Worm (Caenorhabditis elegans) whole organism, dauer: ENCODE results near the gene ZK688.5.

ENCODE experiments used
- unc-62 ChIP-seq: sonication (generic microtip); optimal IDR thresholded peaks from 2 replicates; lab custom pipeline; 2017; ENCODE audit warnings: missing biosample characterization, missing genetic modification reagents, missing genetic modification characterization

Gene ZK688.5

DNA sequence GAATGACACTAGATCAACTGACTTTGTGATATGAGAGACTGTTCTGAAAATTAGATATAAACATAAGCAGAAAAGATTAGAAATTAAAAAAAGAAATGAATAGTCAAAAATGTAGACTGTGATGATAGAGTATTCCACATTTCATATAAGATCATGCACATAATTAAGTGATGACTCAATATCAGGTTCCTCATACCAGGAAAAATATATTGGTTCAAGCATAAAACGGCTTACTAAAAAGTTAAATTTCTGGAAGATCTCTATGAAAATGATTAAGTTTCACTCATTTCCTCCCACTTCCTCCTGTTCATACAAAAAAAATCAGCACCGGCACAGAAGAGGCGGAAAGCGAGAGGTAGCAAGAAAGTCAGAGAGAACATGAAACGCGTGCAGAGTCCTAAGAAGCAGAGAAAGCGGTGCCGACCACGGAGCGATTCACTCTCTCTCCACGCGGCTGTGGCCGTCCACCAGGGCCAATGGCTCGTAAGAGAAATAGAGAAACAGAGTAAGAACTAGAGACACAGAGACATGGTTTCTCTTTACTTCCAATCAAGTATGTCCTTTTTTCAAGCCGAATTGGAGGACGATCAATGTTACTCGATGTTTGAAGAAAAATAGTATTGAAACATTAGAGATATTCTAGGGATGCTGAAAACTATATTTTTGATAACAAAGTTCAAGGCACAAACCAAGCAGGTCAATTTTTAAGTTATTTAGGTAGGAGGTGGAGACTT, at the start of gene ZK688.5, which contains the start of gene fahd-1:
TSS of gene ZK688.5 (minus strand) at position 51 of the 734 bp plus-strand sequence.
TSS of gene fahd-1 (plus strand) at position 684 of the 734 bp plus-strand sequence.
- no peak for TF ChIP-seq unc-62

- no peak for TF ChIP-seq unc-62
These were observed 49.4 kb upstream of the ZK688.5 start, which contains the start of gene C29E4.12 for ce11 chrIII:7940819-7941218. Gene C29E4.12 (plus strand): TSS chrIII:7941151.

ce11 chrIII:7937548-7937947, 46.1 kb upstream of the ZK688.5 start, which contains the start of gene C29E4.10:
Gene C29E4.10 (plus strand): TSS chrIII:7937848.
- TF ChIP-seq unc-62 = no peak

DNA sequence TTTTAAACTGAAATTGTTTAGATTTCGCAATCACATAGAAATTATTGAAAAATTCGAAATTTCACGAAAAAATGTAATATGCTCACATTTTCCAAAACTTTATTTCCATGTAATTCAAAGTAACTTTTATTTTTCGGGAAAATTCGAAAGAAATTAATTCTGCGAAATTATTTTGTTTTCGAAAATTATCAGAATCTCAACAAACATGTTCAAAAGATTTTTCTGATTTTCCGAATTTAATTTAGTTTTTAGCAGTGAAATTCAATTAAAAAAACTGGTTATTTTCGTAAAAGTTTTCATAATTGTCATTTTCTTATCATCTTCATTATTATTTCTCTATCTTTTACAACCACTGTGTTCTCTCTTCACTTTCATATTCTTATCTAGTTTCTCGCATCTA, 41.8 kb upstream of the ZK688.5 start, which contains the start of gene ran-2:
TSS of gene ran-2 (plus strand) at position 301 of the 400 bp plus-strand sequence.
- no peak for TF ChIP-seq unc-62

DNA sequence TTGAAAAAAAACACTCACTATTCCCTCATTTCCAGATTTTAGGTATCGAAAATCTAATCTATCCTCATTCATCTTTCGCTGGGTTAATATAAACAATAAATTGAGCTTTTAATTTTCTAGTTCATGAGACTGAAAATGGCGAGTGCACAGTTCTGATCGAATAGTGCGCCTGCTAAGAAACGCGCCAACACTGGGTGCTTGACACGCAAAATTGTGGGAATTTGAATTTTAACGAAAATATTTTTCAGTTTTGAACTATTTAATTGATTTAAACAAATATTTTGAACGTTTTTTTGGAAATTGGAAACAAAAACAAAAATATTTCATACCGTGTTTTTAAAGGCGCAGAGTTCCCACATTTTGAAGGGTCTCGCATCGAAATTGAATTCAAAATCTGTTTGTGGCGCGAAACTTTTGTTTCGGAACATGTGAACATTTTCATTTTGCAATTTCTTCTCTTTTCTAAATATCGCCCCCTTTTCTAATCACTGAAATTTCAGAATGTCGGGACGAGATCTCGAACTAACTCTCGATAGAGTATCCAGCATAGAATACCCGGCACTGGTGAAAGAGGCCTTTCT, 37.2 kb upstream of the ZK688.5 start, which contains the start of the genes C29E4.13 and npp-15:
TSS of gene C29E4.13 (minus strand) at position 169 of the 581 bp plus-strand sequence.
TSS of gene npp-15 (plus strand) at position 495 of the 581 bp plus-strand sequence.
- no peak for TF ChIP-seq unc-62

ce11 chrIII:7925968-7926367, 34.5 kb upstream of the ZK688.5 start:
- TF ChIP-seq unc-62 = no peak

DNA sequence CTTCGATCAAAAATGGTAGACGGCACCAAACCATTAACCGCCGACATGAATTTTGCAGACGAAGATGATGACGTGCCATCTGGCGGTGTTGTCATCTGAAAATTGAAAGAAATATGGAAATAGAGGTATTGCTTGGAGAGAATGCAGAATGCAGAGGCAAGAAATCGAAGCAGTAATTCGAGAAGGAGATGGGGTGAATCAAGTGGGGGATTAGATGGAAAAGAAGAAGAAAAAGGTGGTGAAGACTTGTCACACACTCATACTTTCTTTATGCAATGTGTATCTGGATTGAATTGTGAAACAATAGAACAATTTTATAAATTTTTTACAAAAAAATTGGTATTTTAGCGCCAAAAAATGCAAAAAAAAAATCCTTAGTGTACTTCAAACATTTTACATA, 33.4 kb upstream of the ZK688.5 start, which contains the start of gene tag-250:
TSS of gene tag-250 (minus strand) at position 101 of the 400 bp plus-strand sequence.
- TF ChIP-seq unc-62 = no peak

- TF ChIP-seq unc-62 = no peak
These were observed 30.8 kb upstream of the ZK688.5 start, which contains the start of gene C29E4.17 for ce11 chrIII:7922207-7922606. Gene C29E4.17 (plus strand): TSS chrIII:7922507.

DNA sequence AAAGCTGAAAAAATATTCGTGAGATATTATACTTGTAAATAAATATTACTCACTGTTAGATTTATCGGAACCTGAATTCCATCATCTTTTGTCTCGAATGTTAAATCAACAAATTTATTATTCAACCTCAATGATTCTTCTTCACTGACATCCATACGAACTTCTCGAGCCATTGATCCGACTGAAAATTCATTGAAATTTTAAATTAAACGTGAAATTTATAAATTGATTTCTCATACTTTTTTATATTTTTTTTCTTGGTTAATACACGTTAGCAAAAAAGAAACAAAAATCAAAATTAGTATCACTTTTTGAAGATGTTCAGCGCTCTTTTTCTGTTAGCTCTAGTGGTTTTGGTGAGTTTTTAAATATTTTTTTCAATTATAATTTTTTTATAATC, 28.4 kb upstream of the ZK688.5 start, which contains the start of gene C29E4.14:
TSS of gene C29E4.14 (plus strand) at position 301 of the 400 bp plus-strand sequence.
- TF ChIP-seq unc-62 = no peak

DNA sequence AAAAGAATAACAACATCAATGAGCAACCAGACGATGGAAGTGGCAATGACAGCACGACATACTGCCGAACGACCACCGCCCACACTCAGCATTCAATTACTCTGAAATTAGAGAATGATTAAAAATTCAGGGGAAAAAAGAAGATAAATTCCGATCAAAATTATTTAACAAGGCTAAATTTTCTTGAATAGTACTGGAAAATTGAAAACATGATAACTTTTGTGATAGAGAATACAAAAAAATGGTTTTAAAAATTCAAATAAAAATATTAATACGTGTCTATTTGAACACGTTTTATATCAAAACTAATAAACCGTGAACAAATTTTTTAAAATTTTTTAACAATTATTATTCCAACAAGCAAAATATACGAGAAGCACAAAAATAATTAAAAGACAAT, 26.2 kb upstream of the ZK688.5 start, which contains the start of gene gly-3:
TSS of gene gly-3 (minus strand) at position 101 of the 400 bp plus-strand sequence.
- TF ChIP-seq unc-62 = no peak

DNA sequence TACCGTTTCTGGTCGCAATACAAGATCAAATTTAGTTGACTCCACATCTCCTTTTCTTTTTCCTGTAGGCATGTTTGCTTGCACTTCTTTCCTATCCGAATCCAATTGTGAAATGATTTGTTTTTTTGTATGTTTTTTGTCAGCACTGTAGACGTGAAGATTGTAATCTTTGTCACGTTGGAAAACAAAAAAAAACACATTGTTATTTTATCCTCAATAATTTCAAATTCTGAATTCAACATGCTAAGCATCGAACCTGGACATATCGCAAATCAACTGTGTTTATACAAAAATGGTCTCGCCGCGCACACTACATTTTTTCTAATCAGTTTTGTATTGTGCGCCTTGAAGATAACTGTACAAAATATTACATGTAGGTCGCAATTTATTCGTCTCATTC, 22.1 kb upstream of the ZK688.5 start, which contains the start of gene ZK688.12:
TSS of gene ZK688.12 (minus strand) at position 101 of the 400 bp plus-strand sequence.
- no peak for TF ChIP-seq unc-62

DNA sequence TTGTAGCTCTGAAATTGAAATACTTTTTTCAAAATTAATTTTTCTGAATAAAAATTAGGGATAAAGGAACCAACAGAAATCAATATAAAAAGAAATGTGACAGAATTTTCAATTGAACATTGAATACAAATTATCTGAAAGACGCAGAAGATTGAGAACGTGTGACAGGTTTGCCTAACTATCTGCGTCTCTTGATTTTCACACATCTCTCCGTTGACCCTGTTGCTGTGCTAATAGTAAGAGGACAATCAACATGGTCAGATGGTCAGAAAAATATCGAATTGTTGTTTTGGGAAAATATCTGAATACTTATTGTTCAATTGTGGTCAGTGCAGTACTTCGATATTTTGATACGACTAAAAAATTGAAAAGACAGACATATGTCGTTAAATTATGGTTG, 20.2 kb upstream of the ZK688.5 start, which contains the start of gene ZK688.7:
TSS of gene ZK688.7 (minus strand) at position 14 of the 400 bp plus-strand sequence.
- no peak for TF ChIP-seq unc-62

DNA sequence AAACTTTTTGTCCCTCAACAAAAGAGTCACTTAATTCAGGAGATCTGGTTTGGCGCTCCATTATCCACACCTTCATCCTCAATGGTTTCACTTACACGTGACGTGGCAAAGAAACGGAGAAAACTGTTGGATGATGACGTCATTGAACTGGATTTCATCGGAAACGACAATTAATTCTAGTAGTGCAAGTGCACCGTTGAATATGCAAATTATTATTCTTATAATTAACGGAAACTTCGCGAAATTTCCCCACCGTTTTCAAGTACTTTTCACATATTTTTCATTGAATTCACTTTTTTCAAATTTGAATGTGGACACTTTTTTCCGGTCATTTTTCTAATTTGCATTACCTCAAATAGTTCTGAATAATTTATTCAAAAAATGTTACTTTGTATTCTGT, 17.8 kb upstream of the ZK688.5 start, which contains the start of gene ZK688.1:
TSS of gene ZK688.1 (plus strand) at position 301 of the 400 bp plus-strand sequence.
- TF ChIP-seq unc-62 = no peak

DNA sequence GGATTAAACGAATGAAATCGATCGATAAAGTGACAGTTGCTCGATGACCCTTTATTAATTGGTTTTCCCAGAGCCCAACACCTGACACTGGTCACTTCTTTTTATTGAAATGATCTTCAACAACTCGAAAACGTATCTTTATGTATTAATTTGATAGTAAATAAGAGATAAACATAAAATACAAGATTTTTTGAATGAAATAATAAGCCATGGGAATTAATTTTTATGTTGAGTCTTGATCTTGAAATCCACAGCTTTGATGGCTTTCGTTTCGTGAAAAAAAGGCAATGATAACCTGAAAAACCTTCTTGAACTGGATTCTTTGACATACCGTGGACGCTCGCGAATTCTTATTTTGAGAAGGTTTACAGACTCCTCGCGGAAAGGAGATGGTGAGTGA, 16.1 kb upstream of the ZK688.5 start, which contains the start of gene pcp-5:
TSS of gene pcp-5 (minus strand) at position 101 of the 400 bp plus-strand sequence.
- TF ChIP-seq unc-62 = no peak

- no peak for TF ChIP-seq unc-62
These were observed 12.0 kb upstream of the ZK688.5 start for ce11 chrIII:7903427-7903826.

ce11 chrIII:7900733-7901132, 9.3 kb upstream of the ZK688.5 start, which contains the start of gene best-24:
Gene best-24 (plus strand): TSS chrIII:7901033.
- no peak for TF ChIP-seq unc-62

DNA sequence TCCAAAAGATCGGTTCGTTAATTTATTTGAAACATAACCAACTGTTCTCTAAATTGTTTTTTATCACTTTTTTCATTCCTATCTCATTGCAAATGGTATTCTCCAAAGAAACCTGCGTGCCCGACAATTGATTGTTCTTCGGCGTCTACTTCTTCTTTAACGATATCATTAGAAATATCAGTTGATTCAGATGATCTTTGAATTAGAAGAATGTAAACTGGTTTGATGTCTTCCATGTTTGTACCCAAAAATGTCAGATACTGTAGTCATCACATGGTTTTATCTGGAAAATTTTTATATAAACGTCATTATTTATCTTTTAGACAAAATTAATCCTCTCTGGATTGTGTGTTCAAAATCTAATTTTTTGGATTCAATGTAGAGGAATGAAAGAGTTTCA, 6.3 kb upstream of the ZK688.5 start:
- no peak for TF ChIP-seq unc-62
